Worm (Caenorhabditis elegans) whole organism, L4 larva: Measurements from ENCODE around the gene str-146.
A peak's percentile ranks its signal among the peaks of the same experiment; 100 is the strongest.

Experiments used
- F10B5.3 ChIP-seq: sonication (generic microtip); optimal IDR thresholded peaks from 2 replicates; lab custom pipeline; 2016; ENCODE audit warnings: mild to moderate bottlenecking, missing genetic modification characterization, missing compliant biosample characterization
- F26F4.8 ChIP-seq: fragments of 200-800 bp; sonication (Bioruptor generic); conservative IDR thresholded peaks from 2 replicates; pipeline ENCODE4 v1.3.6; 2022; ENCODE audit warnings: missing genetic modification characterization, missing compliant biosample characterization
- F49E8.2 ChIP-seq: sonication (generic microtip); optimal IDR thresholded peaks from 2 replicates; lab custom pipeline; 2016; ENCODE audit warnings: missing compliant biosample characterization, mild to moderate bottlenecking, missing genetic modification characterization, borderline replicate concordance
- R02D3.7 ChIP-seq: fragments of 150-350 bp; sonication (generic microtip); optimal IDR thresholded peaks from 3 replicates; lab custom pipeline; 2014; ENCODE audit warnings: missing biosample characterization, missing genetic modification characterization
- T26A8.4 ChIP-seq: fragments of 200-800 bp; sonication (Bioruptor generic); IDR thresholded peaks from 2 replicates; pipeline ENCODE4 v1.3.6; 2022; ENCODE audit warnings: missing genetic modification characterization, missing compliant biosample characterization
- Y105C5A.15 ChIP-seq: fragments of 200-800 bp; sonication (Bioruptor generic); IDR thresholded peaks from 2 replicates; pipeline ENCODE4 v1.3.6; 2022; ENCODE audit warnings: missing genetic modification characterization, missing compliant biosample characterization
- Y75B8A.6 ChIP-seq: fragments of 200-800 bp; sonication (Bioruptor generic); IDR thresholded peaks from 2 replicates; pipeline ENCODE4 v1.3.6; 2022; ENCODE audit warnings: missing genetic modification reagents, missing genetic modification characterization, missing compliant biosample characterization
- ZK546.5 ChIP-seq, 2 experiments: sonication (generic microtip); optimal IDR thresholded peaks; 2 replicates each; lab custom pipeline; 2017; ENCODE audit warnings: missing biosample characterization in 2 of 2, missing genetic modification characterization in 2 of 2
- ama-1 ChIP-seq: fragments of 150-350 bp; optimal IDR thresholded peaks from 2 replicates; lab custom pipeline; 2014; ENCODE audit warnings: inconsistent platforms, mixed read lengths
- attf-4 ChIP-seq: sonication (generic microtip); optimal IDR thresholded peaks from 3 replicates; lab custom pipeline; 2017; ENCODE audit warnings: missing biosample characterization, missing genetic modification characterization
- ceh-20 ChIP-seq: fragments of 200-800 bp; sonication (Bioruptor generic); IDR thresholded peaks from 2 replicates; pipeline ENCODE4 v1.3.6; 2022; ENCODE audit warnings: missing genetic modification reagents, missing genetic modification characterization, missing compliant biosample characterization
- ceh-32 ChIP-seq: sonication (generic microtip); optimal IDR thresholded peaks from 2 replicates; lab custom pipeline; 2016; ENCODE audit warnings: mild to moderate bottlenecking, missing genetic modification characterization, missing compliant biosample characterization; ENCODE audit not compliant: poor library complexity
- ceh-82 ChIP-seq: sonication (generic microtip); optimal IDR thresholded peaks from 2 replicates; lab custom pipeline; 2017; ENCODE audit warnings: missing biosample characterization, missing genetic modification characterization
- cey-2 ChIP-seq: sonication (generic microtip); optimal IDR thresholded peaks from 3 replicates; lab custom pipeline; 2017; ENCODE audit warnings: missing genetic modification characterization, mild to moderate bottlenecking, missing compliant biosample characterization, antibody characterized with exemption, borderline replicate concordance; ENCODE audit not compliant: insufficient read depth
- ctbp-1 ChIP-seq: fragments of 200-800 bp; sonication (Bioruptor generic); IDR thresholded peaks from 2 replicates; pipeline ENCODE4 v1.3.6; 2022; ENCODE audit warnings: missing genetic modification reagents, missing genetic modification characterization, missing compliant biosample characterization
- daf-12 ChIP-seq: fragments of 150-350 bp; optimal IDR thresholded peaks from 2 replicates; lab custom pipeline; 2014; ENCODE audit warnings: missing biosample characterization, missing genetic modification reagents, missing genetic modification characterization
- daf-19 ChIP-seq: fragments of 200-800 bp; sonication (Bioruptor generic); conservative IDR thresholded peaks from 2 replicates; pipeline ENCODE4 v1.3.6; 2022; ENCODE audit warnings: missing genetic modification characterization, missing compliant biosample characterization
- dmd-8 ChIP-seq: fragments of 200-800 bp; sonication (Bioruptor generic); IDR thresholded peaks from 2 replicates; pipeline ENCODE4 v1.3.6; 2022; ENCODE audit warnings: missing genetic modification characterization, missing compliant biosample characterization
- dmd-9 ChIP-seq: fragments of 200-800 bp; sonication (Bioruptor generic); IDR thresholded peaks from 2 replicates; pipeline ENCODE4 v1.3.6; 2022; ENCODE audit warnings: missing genetic modification reagents, missing genetic modification characterization, missing compliant biosample characterization
- dpl-1 ChIP-seq: fragments of 150-350 bp; optimal IDR thresholded peaks from 2 replicates; lab custom pipeline; 2014; ENCODE audit warnings: missing biosample characterization, missing genetic modification reagents, missing genetic modification characterization
- duxl-1 ChIP-seq: sonication (generic microtip); optimal IDR thresholded peaks from 2 replicates; lab custom pipeline; 2016; ENCODE audit warnings: mild to moderate bottlenecking, missing genetic modification characterization, moderate library complexity, missing compliant biosample characterization; ENCODE audit not compliant: poor library complexity
- egl-27 ChIP-seq: sonication (generic microtip); optimal IDR thresholded peaks from 3 replicates; lab custom pipeline; 2017; ENCODE audit warnings: missing biosample characterization, missing genetic modification reagents, missing genetic modification characterization
- egl-43 ChIP-seq: fragments of 200-800 bp; sonication (Bioruptor generic); IDR thresholded peaks from 2 replicates; pipeline ENCODE4 v1.3.6; 2022; ENCODE audit warnings: missing genetic modification reagents, missing genetic modification characterization, missing compliant biosample characterization
- gei-8 ChIP-seq: fragments of 200-800 bp; sonication (Bioruptor generic); optimal IDR thresholded peaks from 2 replicates; lab custom pipeline; 2018; ENCODE audit warnings: mild to moderate bottlenecking, missing genetic modification characterization, missing compliant biosample characterization
- hif-1 ChIP-seq, 2 experiments: sonication (generic microtip); optimal IDR thresholded peaks; 2 replicates each; lab custom pipeline; 2016 to 2017; ENCODE audit warnings: missing compliant biosample characterization in 2 of 2, missing genetic modification characterization in 2 of 2, missing genetic modification reagents in 2 of 2, missing genotype in 2 of 2, mild to moderate bottlenecking in 1 of 2
- hlh-11 ChIP-seq: fragments of 200-800 bp; sonication (Bioruptor generic); optimal IDR thresholded peaks from 2 replicates; lab custom pipeline; 2018; ENCODE audit warnings: mild to moderate bottlenecking, missing genetic modification characterization, missing compliant biosample characterization
- lin-13 ChIP-seq: fragments of 150-350 bp; optimal IDR thresholded peaks from 2 replicates; lab custom pipeline; 2014; ENCODE audit warnings: missing biosample characterization, missing genetic modification reagents, missing genetic modification characterization
- lin-29 ChIP-seq: fragments of 200-800 bp; sonication (Bioruptor generic); IDR thresholded peaks from 2 replicates; pipeline ENCODE4 v1.3.6; 2022; ENCODE audit warnings: missing genetic modification reagents, missing genetic modification characterization, missing compliant biosample characterization
- lin-38 ChIP-seq: fragments of 200-800 bp; sonication (Bioruptor generic); IDR thresholded peaks from 2 replicates; pipeline ENCODE4 v1.3.6; 2022; ENCODE audit warnings: missing genetic modification reagents, missing genetic modification characterization, missing compliant biosample characterization
- lin-39 ChIP-seq: fragments of 150-350 bp; optimal IDR thresholded peaks from 2 replicates; lab custom pipeline; 2014; ENCODE audit warnings: missing biosample characterization, missing genetic modification reagents, missing genetic modification characterization
- lsy-2 ChIP-seq, 2 experiments: fragments of 150-350 bp in 1 of 2; sonication (generic microtip) in 1 of 2; optimal IDR thresholded peaks; 2 replicates each; lab custom pipeline; 2014 to 2017; ENCODE audit warnings: missing biosample characterization in 2 of 2, missing genetic modification characterization in 2 of 2
- madf-9 ChIP-seq: fragments of 200-800 bp; sonication (Bioruptor generic); conservative IDR thresholded peaks from 2 replicates; pipeline ENCODE4 v1.3.6; 2022; ENCODE audit warnings: missing genetic modification reagents, missing genetic modification characterization, missing compliant biosample characterization
- mdl-1 ChIP-seq, 2 experiments: fragments of 150-350 bp in 1 of 2; sonication (generic microtip) in 1 of 2; optimal IDR thresholded peaks; 2 replicates each; lab custom pipeline; 2014 to 2017; ENCODE audit warnings: missing biosample characterization in 2 of 2, missing genetic modification characterization in 2 of 2
- mdt-29 ChIP-seq: fragments of 200-800 bp; sonication (Bioruptor generic); IDR thresholded peaks from 2 replicates; pipeline ENCODE4 v1.3.6; 2022; ENCODE audit warnings: missing genetic modification reagents, missing genetic modification characterization, missing compliant biosample characterization
- mes-2 ChIP-seq: sonication (generic microtip); optimal IDR thresholded peaks from 2 replicates; lab custom pipeline; 2016; ENCODE audit warnings: missing genotype, mild to moderate bottlenecking, missing genetic modification characterization, missing compliant biosample characterization; ENCODE audit not compliant: poor library complexity, severe bottlenecking
- nhr-11 ChIP-seq: fragments of 150-350 bp; optimal IDR thresholded peaks from 2 replicates; lab custom pipeline; 2014; ENCODE audit warnings: missing biosample characterization, missing genetic modification characterization
- nhr-111 ChIP-seq: fragments of 200-800 bp; sonication (Bioruptor generic); optimal IDR thresholded peaks from 2 replicates; lab custom pipeline; 2018; ENCODE audit warnings: mild to moderate bottlenecking, missing genetic modification characterization, missing compliant biosample characterization
- nhr-237 ChIP-seq: sonication (generic microtip); optimal IDR thresholded peaks from 2 replicates; lab custom pipeline; 2017; ENCODE audit warnings: missing biosample characterization, missing genetic modification characterization
- nhr-28 ChIP-seq: fragments of 150-350 bp; optimal IDR thresholded peaks from 2 replicates; lab custom pipeline; 2014; ENCODE audit warnings: missing biosample characterization, missing genetic modification characterization
- nhr-42 ChIP-seq: fragments of 200-800 bp; sonication (Bioruptor generic); IDR thresholded peaks from 2 replicates; pipeline ENCODE4 v1.3.6; 2022; ENCODE audit warnings: missing genetic modification characterization, missing compliant biosample characterization
- nhr-6 ChIP-seq: fragments of 150-350 bp; optimal IDR thresholded peaks from 2 replicates; lab custom pipeline; 2014; ENCODE audit warnings: missing biosample characterization, missing genetic modification characterization
- nhr-76 ChIP-seq: fragments of 150-350 bp; optimal IDR thresholded peaks from 2 replicates; lab custom pipeline; 2014; ENCODE audit warnings: missing biosample characterization, missing genetic modification characterization
- rbr-2 ChIP-seq: sonication (generic microtip); optimal IDR thresholded peaks from 2 replicates; lab custom pipeline; 2016; ENCODE audit warnings: missing genotype, missing genetic modification characterization, missing compliant biosample characterization
- saeg-2 ChIP-seq: fragments of 200-800 bp; sonication (Bioruptor generic); IDR thresholded peaks from 2 replicates; pipeline ENCODE4 v1.3.6; 2022; ENCODE audit warnings: missing genetic modification reagents, missing genetic modification characterization, missing compliant biosample characterization
- sdz-12 ChIP-seq: fragments of 200-800 bp; sonication (Bioruptor generic); optimal IDR thresholded peaks from 2 replicates; lab custom pipeline; 2018; ENCODE audit warnings: mild to moderate bottlenecking, missing genetic modification characterization, missing compliant biosample characterization
- set-16 ChIP-seq: fragments of 200-800 bp; sonication (Bioruptor generic); IDR thresholded peaks from 2 replicates; pipeline ENCODE4 v1.3.6; 2022; ENCODE audit warnings: missing genetic modification reagents, missing genetic modification characterization, missing compliant biosample characterization
- snpc-4 ChIP-seq: fragments of 150-350 bp; optimal IDR thresholded peaks from 2 replicates; lab custom pipeline; 2014; ENCODE audit warnings: missing biosample characterization, missing genetic modification characterization
- spr-1 ChIP-seq: sonication (generic microtip); optimal IDR thresholded peaks from 2 replicates; lab custom pipeline; 2016; ENCODE audit warnings: mild to moderate bottlenecking, missing genetic modification characterization, missing compliant biosample characterization
- tag-97 ChIP-seq: fragments of 200-800 bp; sonication (Bioruptor generic); IDR thresholded peaks from 2 replicates; pipeline ENCODE4 v1.3.6; 2022; ENCODE audit warnings: missing genetic modification characterization, missing compliant biosample characterization
- vab-7 ChIP-seq: fragments of 200-800 bp; sonication (Bioruptor generic); IDR thresholded peaks from 2 replicates; pipeline ENCODE4 v1.3.6; 2022; ENCODE audit warnings: missing genetic modification reagents, missing genetic modification characterization, missing compliant biosample characterization
- zip-11 ChIP-seq: fragments of 200-800 bp; sonication (Bioruptor generic); IDR thresholded peaks from 2 replicates; pipeline ENCODE4 v1.3.6; 2022; ENCODE audit warnings: missing genetic modification characterization, missing compliant biosample characterization
- ztf-11 ChIP-seq: fragments of 150-350 bp; optimal IDR thresholded peaks from 2 replicates; lab custom pipeline; 2014; ENCODE audit warnings: missing biosample characterization, missing genetic modification characterization

The str-146 gene

ce11 chrV:8130149-8130661 lies 34.9 kb upstream of the str-146 start, which contains the start of gene snap-1 (continued):
- TF ChIP-seq ceh-32 (tag; lab: Kevin White, UChicago) (no peak), set-16 (no peak), hif-1 (tag; optimal IDR thresholded peaks at IDR 0.05; lab: Kevin White, UChicago) (no peak), nhr-6 (tag; lab: Kevin White, UChicago) (no peak), R02D3.7 (tag; lab: Kevin White, UChicago) (no peak), dmd-9 (no peak), dmd-8 (GFP tag; lab: Robert Waterston, UW) (no peak), mdt-29 (GFP tag; lab: Robert Waterston, UW) (no peak), Y105C5A.15 (GFP tag; lab: Robert Waterston, UW) (no peak), mes-2 (tag; lab: Kevin White, UChicago) (peak; percentile 65), F49E8.2 (tag; lab: Kevin White, UChicago) (no peak), lin-38 (GFP tag; lab: Robert Waterston, UW) (no peak), spr-1 (no peak), egl-27 (tag; lab: Kevin White, UChicago) (no peak), nhr-11 (peak; percentile 20), dpl-1 (GFP tag; lab: Kevin White, UChicago) (peak; percentile 42), vab-7 (GFP tag; lab: Robert Waterston, UW) (no peak), lin-29 (no peak), mdl-1 (tag; optimal IDR thresholded peaks at IDR 0.05; lab: Kevin White, UChicago) (peak in 1 of 2 experiments; percentile 38), T26A8.4 (no peak), gei-8 (GFP tag; lab: Kevin White, UChicago) (no peak), hlh-11 (peak; percentile 66), tag-97 (GFP tag; lab: Robert Waterston, UW) (no peak), ceh-82 (tag; lab: Kevin White, UChicago) (no peak), lin-39 (tag; lab: Kevin White, UChicago) (no peak), nhr-237 (tag; lab: Kevin White, UChicago) (no peak), nhr-28 (no peak), ctbp-1 (peak; percentile 58; the same call in 1 of the 2 replicates), ceh-20 (GFP tag; lab: Robert Waterston, UW) (no peak), zip-11 (GFP tag; lab: Robert Waterston, UW) (no peak), lin-13 (no peak), ZK546.5 (tag; optimal IDR thresholded peaks at IDR 0.05; lab: Kevin White, UChicago) (no peak), cey-2 (tag; lab: Kevin White, UChicago) (no peak), rbr-2 (tag; lab: Kevin White, UChicago) (peak; percentile 55), duxl-1 (tag; lab: Kevin White, UChicago) (no peak), madf-9 (GFP tag; lab: Robert Waterston, UW) (no peak), daf-19 (no peak), ztf-11 (tag; lab: Kevin White, UChicago) (no peak), snpc-4 (tag; lab: Kevin White, UChicago) (no peak), nhr-111 (no peak), F26F4.8 (GFP tag; lab: Robert Waterston, UW) (no peak), F10B5.3 (tag; lab: Kevin White, UChicago) (no peak), Y75B8A.6 (GFP tag; lab: Robert Waterston, UW) (no peak), sdz-12 (GFP tag; lab: Kevin White, UChicago) (no peak), nhr-42 (GFP tag; lab: Robert Waterston, UW) (no peak), nhr-76 (tag; lab: Kevin White, UChicago) (no peak), egl-43 (GFP tag; lab: Robert Waterston, UW) (no peak), lsy-2 (tag; optimal IDR thresholded peaks at IDR 0.05; lab: Kevin White, UChicago) (peak in 1 of 2 experiments; percentile 75), saeg-2 (no peak), ama-1 (lab: Kevin White, UChicago) (no peak), daf-12 (tag; lab: Kevin White, UChicago) (no peak), attf-4 (tag; lab: Kevin White, UChicago) (no peak)
